Fruit fly (Drosophila melanogaster): ENCODE results near the gene CG3558.
A peak's percentile ranks its signal among the peaks of the same experiment; 100 is the strongest.

CG3558 gene

DNA sequence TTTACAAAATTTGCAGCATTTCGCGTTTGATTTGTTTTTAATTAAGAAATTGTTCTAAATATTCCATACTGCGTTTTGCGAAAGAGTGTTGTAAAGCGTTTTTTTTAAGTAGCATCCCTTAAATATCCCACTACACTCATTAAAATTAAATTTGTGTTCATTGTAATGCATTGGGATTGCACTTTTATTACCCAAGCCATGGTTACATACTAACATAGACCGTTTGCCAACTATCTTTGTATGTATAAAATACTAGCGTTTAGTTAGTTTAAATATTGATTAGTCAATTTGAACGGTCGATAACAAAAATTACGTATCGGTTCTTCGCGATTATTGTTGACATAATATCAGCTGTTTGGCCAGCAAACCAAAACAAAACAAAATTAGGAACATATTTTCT lies 47.1 kb downstream of the CG3558 start, which contains the start of the genes cnir and CG17221 (continued):
- TF ChIP-seq CG6683 (GFP tag; optimal IDR thresholded peaks at IDR 0.05) (no peak), CG9215 (GFP tag; IDR thresholded peaks at IDR 0.05) (peak; percentile 36), CG15479 (GFP tag; optimal IDR thresholded peaks at IDR 0.05) (no peak), NC2β (GFP tag; optimal IDR thresholded peaks at IDR 0.05) (peak; percentile 74), CG13894 (tag; optimal IDR thresholded peaks at IDR 0.05) (peak; percentile 66), CG2712 (tag; optimal IDR thresholded peaks at IDR 0.05) (peak; percentile 72), CG18619 (GFP tag; optimal IDR thresholded peaks at IDR 0.05) (peak; percentile 35), Gsc (GFP tag; IDR thresholded peaks at IDR 0.05) (no peak), Mes4 (GFP tag; optimal IDR thresholded peaks at IDR 0.05) (peak; percentile 46), CG14710 (tag; optimal IDR thresholded peaks at IDR 0.05) (peak; percentile 78), CG9727 (GFP tag; optimal IDR thresholded peaks at IDR 0.05) (peak; percentile 56), CG12769 (tag; optimal IDR thresholded peaks at IDR 0.05) (peak; percentile 69), Taf1 (GFP tag; IDR thresholded peaks at IDR 0.05) (no peak), CG5180 (GFP tag; optimal IDR thresholded peaks at IDR 0.05) (no peak), knrl (GFP tag; IDR thresholded peaks at IDR 0.05; ENCODE audit: partially characterized antibody) (peak; percentile 49; the same call in 1 of the 3 replicates), Hr3 (GFP tag; optimal IDR thresholded peaks at IDR 0.05) (peak; percentile 44), CG2202 (tag; optimal IDR thresholded peaks at IDR 0.05) (peak; percentile 23), CG4404 (GFP tag; IDR thresholded peaks at IDR 0.05) (no peak; the same call in 1 of the 2 replicates), croc (GFP tag; conservative IDR thresholded peaks at IDR 0.05) (no peak), CG3281 (GFP tag; optimal IDR thresholded peaks at IDR 0.05) (peak; percentile 68), HHEX (GFP tag; optimal IDR thresholded peaks at IDR 0.05) (peak; percentile 74), zfh1 (GFP tag; IDR thresholded peaks at IDR 0.05) (no peak), Pdp1 (GFP tag; optimal IDR thresholded peaks at IDR 0.05) (peak; percentile 71 to 90), CG12071 (GFP tag; optimal IDR thresholded peaks at IDR 0.05) (no peak), ftz-f1 (GFP tag; optimal IDR thresholded peaks at IDR 0.05) (no peak), CG7271 (tag; optimal IDR thresholded peaks at IDR 0.05) (no peak), chn (GFP tag; optimal IDR thresholded peaks at IDR 0.05) (peak; percentile 58), wor (GFP tag; IDR thresholded peaks at IDR 0.05) (no peak), Dip2 (GFP tag; IDR thresholded peaks at IDR 0.05) (no peak), MBD-R2 (GFP tag; IDR thresholded peaks at IDR 0.05) (peak; percentile 65), Doc3 (GFP tag; IDR thresholded peaks at IDR 0.05; ENCODE audit: partially characterized antibody) (no peak; the same call in 2 of the 3 replicates), nerfin-1 (tag; optimal IDR thresholded peaks at IDR 0.05) (peak; percentile 58), CG11696 (GFP tag; IDR thresholded peaks at IDR 0.05) (no peak), CTCF (GFP tag; optimal IDR thresholded peaks at IDR 0.05) (peak; percentile 42), ato (GFP tag; IDR thresholded peaks at IDR 0.05; ENCODE audit: partially characterized antibody) (no peak), Opbp (GFP tag; IDR thresholded peaks at IDR 0.05; ENCODE audit: partially characterized antibody) (no peak), gsb-n (tag; optimal IDR thresholded peaks at IDR 0.05) (peak; percentile 23), D19B (GFP tag; optimal IDR thresholded peaks at IDR 0.05) (no peak), CG31441 (GFP tag; IDR thresholded peaks at IDR 0.05) (peak; percentile 53), fd102C (GFP tag; optimal IDR thresholded peaks at IDR 0.05) (no peak), gro (GFP tag; optimal IDR thresholded peaks at IDR 0.05) (peak; percentile 74), Atf6 (GFP tag; IDR thresholded peaks at IDR 0.05) (peak; percentile 50; the same call in 1 of the 2 replicates), twi (tag; optimal IDR thresholded peaks at IDR 0.05) (peak; percentile 35), CG4617 (GFP tag; optimal IDR thresholded peaks at IDR 0.05; ENCODE audit: borderline replicate concordance) (peak; percentile 88), CG33213 (GFP tag; optimal IDR thresholded peaks at IDR 0.05) (peak; percentile 76), CG8290 (GFP tag; optimal IDR thresholded peaks at IDR 0.05) (peak; percentile 16), CG8290 (tag; optimal IDR thresholded peaks at IDR 0.05) (peak in 1 of 2 experiments; percentile 63), dysf (GFP tag; IDR thresholded peaks at IDR 0.05) (no peak), CG1603 (tag; optimal IDR thresholded peaks at IDR 0.05) (peak; percentile 72), CG7928 (GFP tag; optimal IDR thresholded peaks at IDR 0.05) (peak; percentile 73), CG6791 (GFP tag; IDR thresholded peaks at IDR 0.05; ENCODE audit: partially characterized antibody) (no peak)
